Worm (Caenorhabditis elegans) whole organism, L2 larva: ENCODE data around the gene dlc-1.
A peak's percentile ranks its signal among the peaks of the same experiment; 100 is the strongest.

ENCODE experiments used
- F13H6.1 ChIP-seq: sonication (generic microtip); optimal IDR thresholded peaks from 2 replicates; lab custom pipeline; 2016; ENCODE audit warnings: missing genetic modification characterization, missing compliant biosample characterization
- R02D3.7 ChIP-seq: fragments of 150-350 bp; optimal IDR thresholded peaks from 2 replicates; lab custom pipeline; 2014; ENCODE audit warnings: missing biosample characterization, missing genetic modification characterization
- ZK546.5 ChIP-seq: sonication (generic microtip); optimal IDR thresholded peaks from 2 replicates; lab custom pipeline; 2017; ENCODE audit warnings: missing biosample characterization, missing genetic modification characterization
- alr-1 ChIP-seq: fragments of 150-350 bp; optimal IDR thresholded peaks from 2 replicates; lab custom pipeline; 2014; ENCODE audit warnings: missing biosample characterization, missing genetic modification characterization
- aly-2 ChIP-seq: fragments of 150-350 bp; optimal IDR thresholded peaks from 2 replicates; lab custom pipeline; 2014; ENCODE audit warnings: missing biosample characterization, missing genetic modification characterization
- ama-1 ChIP-seq: fragments of 150-350 bp; optimal IDR thresholded peaks from 2 replicates; lab custom pipeline; 2018; ENCODE audit warnings: inconsistent platforms
- blmp-1 ChIP-seq: sonication (generic microtip); optimal IDR thresholded peaks from 2 replicates; lab custom pipeline; 2017; ENCODE audit warnings: missing genetic modification characterization, mild to moderate bottlenecking, missing compliant biosample characterization, antibody characterized with exemption, moderate library complexity; ENCODE audit not compliant: insufficient read depth
- ceh-16 ChIP-seq: fragments of 150-350 bp; optimal IDR thresholded peaks from 2 replicates; lab custom pipeline; 2014; ENCODE audit warnings: missing biosample characterization, missing genetic modification characterization
- ceh-82 ChIP-seq: fragments of 150-350 bp; optimal IDR thresholded peaks from 2 replicates; lab custom pipeline; 2014; ENCODE audit warnings: missing biosample characterization, missing genetic modification characterization
- crh-2 ChIP-seq: sonication (generic microtip); optimal IDR thresholded peaks from 2 replicates; lab custom pipeline; 2017; ENCODE audit warnings: missing biosample characterization, missing genetic modification characterization
- egl-27 ChIP-seq: sonication (generic microtip); optimal IDR thresholded peaks from 3 replicates; lab custom pipeline; 2017; ENCODE audit warnings: missing biosample characterization, missing genetic modification reagents, missing genetic modification characterization
- elt-1 ChIP-seq: fragments of 150-350 bp; optimal IDR thresholded peaks from 2 replicates; lab custom pipeline; 2014; ENCODE audit warnings: missing biosample characterization, missing genetic modification characterization
- elt-3 ChIP-seq: sonication (generic microtip); optimal IDR thresholded peaks from 2 replicates; lab custom pipeline; 2017; ENCODE audit warnings: missing biosample characterization, missing genetic modification characterization
- gmeb-1 ChIP-seq: fragments of 150-350 bp; optimal IDR thresholded peaks from 2 replicates; lab custom pipeline; 2014; ENCODE audit warnings: missing biosample characterization, missing genetic modification characterization
- lin-11 ChIP-seq: fragments of 150-350 bp; sonication (generic microtip); optimal IDR thresholded peaks from 2 replicates; lab custom pipeline; 2014; ENCODE audit warnings: missing biosample characterization, missing genetic modification characterization, inconsistent platforms, mixed read lengths
- lin-13 ChIP-seq: fragments of 150-350 bp; optimal IDR thresholded peaks from 2 replicates; lab custom pipeline; 2014; ENCODE audit warnings: missing biosample characterization, missing genetic modification reagents, missing genetic modification characterization
- lin-39 ChIP-seq: fragments of 150-350 bp; optimal IDR thresholded peaks from 2 replicates; lab custom pipeline; 2014; ENCODE audit warnings: missing biosample characterization, missing genetic modification reagents, missing genetic modification characterization
- lsy-2 ChIP-seq, 2 experiments: fragments of 150-350 bp in 1 of 2; sonication (generic microtip) in 1 of 2; optimal IDR thresholded peaks; 2 replicates each; lab custom pipeline; 2014 to 2017; ENCODE audit warnings: missing biosample characterization in 2 of 2, missing genetic modification characterization in 2 of 2
- mab-5 ChIP-seq: fragments of 150-350 bp; optimal IDR thresholded peaks from 2 replicates; lab custom pipeline; 2014; ENCODE audit warnings: missing biosample characterization, missing genetic modification characterization
- mbf-1 ChIP-seq: sonication (generic microtip); optimal IDR thresholded peaks from 2 replicates; lab custom pipeline; 2017; ENCODE audit warnings: missing biosample characterization, missing genetic modification characterization
- mdl-1 ChIP-seq, 2 experiments: fragments of 150-350 bp in 1 of 2; sonication (generic microtip) in 1 of 2; optimal IDR thresholded peaks; 2 replicates each; lab custom pipeline; 2017; ENCODE audit warnings: missing biosample characterization in 2 of 2, missing genetic modification characterization in 2 of 2
- nhr-10 ChIP-seq: sonication (generic microtip); optimal IDR thresholded peaks from 2 replicates; lab custom pipeline; 2017; ENCODE audit warnings: missing biosample characterization, missing genetic modification characterization
- nhr-11 ChIP-seq: fragments of 150-350 bp; optimal IDR thresholded peaks from 2 replicates; lab custom pipeline; 2014; ENCODE audit warnings: missing biosample characterization, missing genetic modification characterization
- nhr-12 ChIP-seq: fragments of 150-350 bp; optimal IDR thresholded peaks from 2 replicates; lab custom pipeline; 2014; ENCODE audit warnings: missing biosample characterization, missing genetic modification characterization
- nhr-129 ChIP-seq: fragments of 150-350 bp; optimal IDR thresholded peaks from 2 replicates; lab custom pipeline; 2014; ENCODE audit warnings: missing biosample characterization, missing genetic modification characterization
- nhr-21 ChIP-seq: fragments of 150-350 bp; optimal IDR thresholded peaks from 2 replicates; lab custom pipeline; 2014; ENCODE audit warnings: missing biosample characterization, missing genetic modification characterization
- nhr-23 ChIP-seq: fragments of 150-350 bp; optimal IDR thresholded peaks from 2 replicates; lab custom pipeline; 2014; ENCODE audit warnings: missing biosample characterization, missing genetic modification reagents, missing genetic modification characterization
- nhr-237 ChIP-seq: fragments of 150-350 bp; optimal IDR thresholded peaks from 2 replicates; lab custom pipeline; 2014; ENCODE audit warnings: missing biosample characterization, missing genetic modification characterization
- nhr-6 ChIP-seq: fragments of 150-350 bp; optimal IDR thresholded peaks from 2 replicates; lab custom pipeline; 2014; ENCODE audit warnings: missing biosample characterization, missing genetic modification characterization
- nhr-77 ChIP-seq: fragments of 150-350 bp; optimal IDR thresholded peaks from 2 replicates; lab custom pipeline; 2014; ENCODE audit warnings: missing biosample characterization, missing genetic modification characterization
- peb-1 ChIP-seq: fragments of 150-350 bp; optimal IDR thresholded peaks from 2 replicates; lab custom pipeline; 2014; ENCODE audit warnings: missing biosample characterization, missing genetic modification characterization
- sem-4 ChIP-seq: fragments of 150-350 bp; optimal IDR thresholded peaks from 2 replicates; lab custom pipeline; 2014; ENCODE audit warnings: missing biosample characterization, missing genetic modification reagents, missing genetic modification characterization
- skn-1 ChIP-seq: sonication (generic microtip); optimal IDR thresholded peaks from 2 replicates; lab custom pipeline; 2017; ENCODE audit warnings: missing biosample characterization, missing genetic modification characterization
- sma-3 ChIP-seq: sonication (generic microtip); optimal IDR thresholded peaks from 2 replicates; lab custom pipeline; 2016; ENCODE audit warnings: missing genetic modification reagents, missing genetic modification characterization, missing compliant biosample characterization
- sma-9 ChIP-seq, 2 experiments: fragments of 150-350 bp in 1 of 2; sonication (generic microtip) in 1 of 2; optimal IDR thresholded peaks; 2 replicates each; lab custom pipeline; 2014 to 2016; ENCODE audit warnings: missing genetic modification characterization in 2 of 2, mild to moderate bottlenecking in 1 of 2, missing biosample characterization in 1 of 2, missing compliant biosample characterization in 1 of 2, missing genetic modification reagents in 1 of 2, moderate library complexity in 1 of 2
- unc-55 ChIP-seq: fragments of 150-350 bp; sonication (generic microtip); optimal IDR thresholded peaks from 3 replicates; lab custom pipeline; 2014; ENCODE audit warnings: missing biosample characterization, missing genetic modification reagents, missing genetic modification characterization
- unc-62 ChIP-seq: fragments of 150-350 bp; optimal IDR thresholded peaks from 2 replicates; lab custom pipeline; 2014; ENCODE audit warnings: missing biosample characterization, missing genetic modification reagents, missing genetic modification characterization
- zag-1 ChIP-seq: fragments of 150-350 bp; optimal IDR thresholded peaks from 2 replicates; lab custom pipeline; 2014; ENCODE audit warnings: missing biosample characterization, missing genetic modification characterization
- ztf-1 ChIP-seq: fragments of 200-800 bp; sonication (Bioruptor generic); conservative IDR thresholded peaks from 2 replicates; pipeline ENCODE4 v1.3.6; 2022; ENCODE audit warnings: missing genetic modification characterization, missing compliant biosample characterization
- ztf-4 ChIP-seq: fragments of 150-350 bp; optimal IDR thresholded peaks from 2 replicates; lab custom pipeline; 2014; ENCODE audit warnings: missing biosample characterization, missing genetic modification characterization

The dlc-1 gene

DNA sequence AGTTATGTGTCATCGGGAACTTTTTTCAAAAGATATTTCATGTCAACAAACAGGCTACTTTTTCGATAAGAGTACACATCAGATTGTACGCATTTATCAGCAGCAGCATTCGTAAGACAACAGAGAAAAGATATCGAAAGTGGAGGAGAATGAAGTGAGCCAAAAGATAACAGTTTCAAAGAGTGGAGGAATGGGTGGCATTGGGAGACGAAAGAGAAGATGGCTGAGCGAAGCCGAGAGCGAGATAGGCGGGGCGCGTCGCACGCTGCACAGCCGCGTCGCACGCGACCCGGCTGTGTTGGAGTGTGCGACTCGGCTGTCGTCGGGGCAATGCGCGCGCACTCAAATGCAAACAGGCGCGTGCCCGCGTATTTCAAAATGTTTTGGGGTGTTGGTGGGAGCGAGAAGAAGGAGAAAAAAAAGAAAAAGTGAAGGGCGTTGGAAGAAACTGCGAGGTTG is 563 bp upstream of the dlc-1 start (continued):
- TF ChIP-seq mdl-1 (tag; optimal IDR thresholded peaks at IDR 0.05; lab: Kevin White, UChicago) (peak; percentile 85 to 92), lsy-2 (tag; optimal IDR thresholded peaks at IDR 0.05; lab: Kevin White, UChicago) (peak; percentile 75 to 83)

DNA sequence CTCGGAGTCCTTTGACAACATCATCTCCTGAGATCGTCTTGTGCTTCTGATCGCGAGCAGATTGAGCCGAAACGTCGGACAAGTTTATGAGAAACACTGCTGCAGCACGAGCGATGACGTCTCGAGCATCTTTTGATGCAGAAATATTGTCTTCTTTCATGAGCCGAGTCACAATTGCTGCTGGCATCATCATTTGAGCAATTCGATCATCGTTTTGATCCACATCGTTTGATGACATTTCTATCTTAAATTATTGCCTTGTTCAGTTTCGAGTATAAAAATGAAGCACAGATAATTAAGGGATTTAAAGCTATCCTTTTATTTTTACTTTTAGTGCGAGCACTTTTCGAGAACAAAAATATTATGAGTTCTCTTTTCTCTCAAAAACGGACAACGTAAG is 969 bp downstream of the dlc-1 start, which contains the start of gene T26A5.8:
T26A5.8 (minus strand) TSS at position 247 of the 400 bp plus-strand sequence.
- TF ChIP-seq ceh-82 (no peak), lin-11 (no peak), nhr-12 (tag; lab: Kevin White, UChicago) (no peak), crh-2 (tag; lab: Kevin White, UChicago) (peak; percentile 10), lin-13 (GFP tag; lab: Kevin White, UChicago) (peak; percentile 15), R02D3.7 (tag; lab: Kevin White, UChicago) (no peak), ama-1 (lab: Kevin White, UChicago) (peak; percentile 56), ZK546.5 (no peak), mdl-1 (tag; optimal IDR thresholded peaks at IDR 0.05; lab: Kevin White, UChicago) (no peak), nhr-11 (tag; lab: Kevin White, UChicago) (no peak), F13H6.1 (no peak), nhr-6 (tag; lab: Kevin White, UChicago) (peak; percentile 19), zag-1 (no peak), mbf-1 (no peak), sma-9 (GFP tag; optimal IDR thresholded peaks at IDR 0.05; lab: Kevin White, UChicago) (no peak), sma-9 (tag; optimal IDR thresholded peaks at IDR 0.05; lab: Kevin White, UChicago) (no peak), sem-4 (tag; lab: Kevin White, UChicago) (no peak), lsy-2 (tag; optimal IDR thresholded peaks at IDR 0.05; lab: Kevin White, UChicago) (peak in 1 of 2 experiments; percentile 58), gmeb-1 (tag; lab: Kevin White, UChicago) (no peak), ztf-4 (tag; lab: Kevin White, UChicago) (peak; percentile 29), blmp-1 (no peak), nhr-23 (no peak), elt-1 (no peak), sma-3 (GFP tag; lab: Kevin White, UChicago) (peak; percentile 45), ceh-16 (tag; lab: Kevin White, UChicago) (no peak), nhr-129 (tag; lab: Kevin White, UChicago) (peak; percentile 25), aly-2 (tag; lab: Kevin White, UChicago) (no peak), skn-1 (tag; lab: Kevin White, UChicago) (no peak), ztf-1 (GFP tag; lab: Robert Waterston, UW) (no peak), mab-5 (tag; lab: Kevin White, UChicago) (no peak), unc-55 (GFP tag; lab: Kevin White, UChicago) (no peak)

DNA sequence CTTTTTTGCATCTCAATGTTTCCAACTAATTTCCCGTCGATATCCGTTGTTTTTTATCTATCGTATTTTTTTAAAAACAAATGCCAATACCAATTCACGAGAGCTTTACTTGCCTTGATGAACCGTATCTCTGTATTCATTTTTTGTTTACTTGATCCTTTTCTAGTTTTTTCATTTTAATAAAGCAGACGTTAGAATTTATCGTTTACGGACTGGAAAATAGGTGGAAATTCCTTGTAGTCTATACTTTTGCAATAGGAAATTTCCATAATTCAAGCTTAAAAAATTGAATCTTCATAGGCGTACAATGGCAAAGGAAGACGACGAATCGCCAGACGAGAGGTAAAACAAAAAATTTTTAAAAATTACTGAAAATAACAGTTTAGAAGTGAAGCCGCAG is 3.8 kb downstream of the dlc-1 start, which contains the start of gene algn-1:
algn-1 (plus strand) TSS at position 301 of the 400 bp plus-strand sequence.
- TF ChIP-seq mbf-1: no peak
- no peak for TF ChIP-seq ZK546.5
- no peak for TF ChIP-seq ama-1 (lab: Kevin White, UChicago)
- no peak for TF ChIP-seq sma-9 (GFP tag; optimal IDR thresholded peaks at IDR 0.05; lab: Kevin White, UChicago)
- no peak for TF ChIP-seq sma-9 (tag; optimal IDR thresholded peaks at IDR 0.05; lab: Kevin White, UChicago)
- no peak for TF ChIP-seq unc-62 (GFP tag; lab: Kevin White, UChicago)
- no peak for TF ChIP-seq elt-1
- no peak for TF ChIP-seq nhr-237 (tag; lab: Kevin White, UChicago)
- TF ChIP-seq nhr-10 (tag; lab: Kevin White, UChicago): no peak
- no peak for TF ChIP-seq lin-11
- TF ChIP-seq nhr-23: no peak
- no peak for TF ChIP-seq elt-3 (tag; lab: Kevin White, UChicago)
- no peak for TF ChIP-seq lsy-2 (tag; optimal IDR thresholded peaks at IDR 0.05; lab: Kevin White, UChicago)
- TF ChIP-seq aly-2 (tag; lab: Kevin White, UChicago): no peak
- TF ChIP-seq alr-1: no peak
- no peak for TF ChIP-seq nhr-21 (tag; lab: Kevin White, UChicago)
- no peak for TF ChIP-seq egl-27
- no peak for TF ChIP-seq ztf-4 (tag; lab: Kevin White, UChicago)
- no peak for TF ChIP-seq lin-13 (GFP tag; lab: Kevin White, UChicago)

DNA sequence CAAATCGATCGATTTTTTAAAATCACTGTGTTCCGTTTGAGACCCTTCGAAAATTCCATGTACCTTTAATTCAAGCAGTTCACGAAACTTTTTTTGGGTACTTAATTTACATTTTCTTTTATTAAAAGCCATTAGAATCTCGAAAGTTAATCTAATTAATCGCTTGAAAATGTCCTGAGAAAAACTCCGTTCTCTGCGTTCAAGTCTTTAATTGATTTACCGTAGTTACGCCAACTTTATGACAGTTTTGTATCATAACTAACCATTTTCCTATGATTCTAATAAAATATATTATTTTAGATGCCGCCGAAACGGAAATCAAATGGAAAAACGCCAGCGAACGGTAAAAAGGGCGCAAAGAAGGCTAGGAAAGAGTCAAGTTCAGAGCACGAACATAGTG is 9.4 kb downstream of the dlc-1 start, which contains the start of gene jhdm-1:
jhdm-1 (plus strand) TSS at position 301 of the 400 bp plus-strand sequence.
- TF ChIP-seq nhr-77 (tag; lab: Kevin White, UChicago): no peak
- no peak for TF ChIP-seq peb-1 (tag; lab: Kevin White, UChicago)
- TF ChIP-seq lin-39 (tag; lab: Kevin White, UChicago): no peak
- TF ChIP-seq skn-1 (tag; lab: Kevin White, UChicago): no peak
- no peak for TF ChIP-seq F13H6.1
- no peak for TF ChIP-seq sem-4 (tag; lab: Kevin White, UChicago)
